Worm (Caenorhabditis elegans): ENCODE measurements around the gene W05E10.1.

The W05E10.1 gene

ce11 chrV:11705399-11705798 is 13.9 kb upstream of the W05E10.1 start, which contains the start of gene ceh-32:
Gene ceh-32 (minus strand): TSS chrV:11705400.
- TF ChIP-seq ztf-11 (tag; optimal IDR thresholded peaks at IDR 0.05) (no peak), ceh-32 (tag; optimal IDR thresholded peaks at IDR 0.05; ENCODE audit: poor library complexity) (peak; percentile 64)

ce11 chrV:11704658-11705057 is 13.2 kb upstream of the W05E10.1 start:
- peak; percentile 84 for TF ChIP-seq aha-1 (tag)
- TF ChIP-seq T20F7.1 (GFP tag; optimal IDR thresholded peaks at IDR 0.05): no peak
- no peak for TF ChIP-seq spr-3 (GFP tag; optimal IDR thresholded peaks at IDR 0.05)
- TF ChIP-seq ceh-32 (tag; optimal IDR thresholded peaks at IDR 0.05; ENCODE audit: poor library complexity): peak; percentile 92
- peak; percentile 82 for TF ChIP-seq ces-1 (GFP tag; optimal IDR thresholded peaks at IDR 0.05)
- TF ChIP-seq fkh-10 (GFP tag; optimal IDR thresholded peaks at IDR 0.05): peak; percentile 77

ce11 chrV:11697482-11697881 is 6.0 kb upstream of the W05E10.1 start:
- TF ChIP-seq ces-1 (GFP tag; optimal IDR thresholded peaks at IDR 0.05) (peak; percentile 68), jun-1 (tag; optimal IDR thresholded peaks at IDR 0.05) (no peak), F26F4.8 (GFP tag; conservative IDR thresholded peaks at IDR 0.05) (no peak), attf-4 (tag; optimal IDR thresholded peaks at IDR 0.05) (no peak), fkh-10 (GFP tag; optimal IDR thresholded peaks at IDR 0.05) (peak; percentile 84), T26A8.4 (GFP tag; IDR thresholded peaks at IDR 0.05) (no peak), nhr-42 (GFP tag; IDR thresholded peaks at IDR 0.05) (no peak), madf-5 (GFP tag; IDR thresholded peaks at IDR 0.05) (no peak), snpc-1.2 (GFP tag; IDR thresholded peaks at IDR 0.05) (no peak)

ce11 chrV:11695597-11695996 is 4.1 kb upstream of the W05E10.1 start, which contains the start of gene W05E10.5:
Gene W05E10.5 (minus strand): TSS chrV:11695697.
- TF ChIP-seq lin-39 (tag; optimal IDR thresholded peaks at IDR 0.05): no peak
- no peak for TF ChIP-seq pha-4 (GFP tag; IDR thresholded peaks at IDR 0.05)
- TF ChIP-seq pha-4 (tag; optimal IDR thresholded peaks at IDR 0.05): no peak
- TF ChIP-seq lin-15B (tag; optimal IDR thresholded peaks at IDR 0.05): no peak
- no peak for TF ChIP-seq zfp-3 (GFP tag; conservative IDR thresholded peaks at IDR 0.05)
- no peak for TF ChIP-seq ceh-32 (tag; optimal IDR thresholded peaks at IDR 0.05; ENCODE audit: poor library complexity)
- TF ChIP-seq mdl-1 (tag; optimal IDR thresholded peaks at IDR 0.05): no peak
- no peak for TF ChIP-seq ama-1 (optimal IDR thresholded peaks at IDR 0.05)

- TF ChIP-seq unc-130 (GFP tag; optimal IDR thresholded peaks at IDR 0.05) (no peak), dve-1 (tag; optimal IDR thresholded peaks at IDR 0.05; ENCODE audit: insufficient read depth) (no peak), daf-12 (tag; optimal IDR thresholded peaks at IDR 0.05) (no peak), ceh-44 (GFP tag; IDR thresholded peaks at IDR 0.05) (no peak), gei-8 (GFP tag; optimal IDR thresholded peaks at IDR 0.05) (no peak), lim-7 (GFP tag; IDR thresholded peaks at IDR 0.05) (no peak), F37D6.2 (tag; optimal IDR thresholded peaks at IDR 0.05) (no peak), mdl-1 (tag; optimal IDR thresholded peaks at IDR 0.05) (no peak), hlh-30 (tag; optimal IDR thresholded peaks at IDR 0.05; ENCODE audit: insufficient read depth) (no peak), T20F7.1 (GFP tag; optimal IDR thresholded peaks at IDR 0.05) (no peak), zfp-3 (GFP tag; conservative IDR thresholded peaks at IDR 0.05) (no peak), nhr-28 (tag; optimal IDR thresholded peaks at IDR 0.05) (no peak), jun-1 (tag; optimal IDR thresholded peaks at IDR 0.05) (no peak), ctbp-1 (GFP tag; IDR thresholded peaks at IDR 0.05) (no peak), nhr-102 (tag; optimal IDR thresholded peaks at IDR 0.05) (no peak), dmd-9 (GFP tag; IDR thresholded peaks at IDR 0.05) (no peak), snpc-4 (tag; optimal IDR thresholded peaks at IDR 0.05) (no peak), Y105C5A.15 (GFP tag; IDR thresholded peaks at IDR 0.05) (no peak), hmg-1.1 (GFP tag; IDR thresholded peaks at IDR 0.05) (no peak)
Observed at ce11 chrV:11686877-11687276, 4.6 kb downstream of the W05E10.1 start, which contains the start of gene W05E10.2. Gene W05E10.2 (plus strand): TSS chrV:11687177.

Measured in whole organism, L4 larva.